Worm (Caenorhabditis elegans): ENCODE measurements around the gene C24H10.4.

The C24H10.4 gene

DNA sequence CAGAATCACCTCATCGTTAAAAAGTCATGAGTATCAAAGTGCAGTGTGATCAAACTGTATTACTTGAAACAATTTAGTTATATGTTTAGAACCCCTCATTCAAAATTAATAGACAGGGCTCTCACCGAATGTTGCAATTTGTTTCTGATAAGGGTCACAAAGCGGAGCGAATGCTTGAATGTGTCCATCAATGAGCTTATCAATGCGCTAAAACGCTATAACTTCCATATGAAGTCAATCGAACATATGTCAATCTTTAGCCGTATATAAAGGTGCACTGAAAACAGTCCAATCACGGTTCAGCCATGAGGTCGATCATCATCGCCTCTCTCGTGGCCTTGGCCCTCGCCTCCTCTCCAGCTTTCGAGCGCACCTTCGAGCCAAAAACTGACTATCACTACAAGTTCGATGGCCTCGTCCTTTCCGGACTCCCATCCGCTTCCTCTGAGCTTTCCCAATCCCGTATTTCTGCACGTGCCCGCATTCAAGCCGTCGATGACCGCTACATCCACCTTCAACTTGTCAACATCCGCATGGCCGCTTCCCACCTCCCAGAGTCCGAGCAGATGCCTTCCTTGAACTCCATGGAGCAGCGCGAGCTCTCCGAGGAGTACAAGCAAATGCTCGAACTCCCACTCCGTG is 41.8 kb upstream of the C24H10.4 start, which contains the start of gene vit-2 (continued):
- TF ChIP-seq dox-1 (GFP tag; IDR thresholded peaks at IDR 0.05), result peak; percentile 60
- TF ChIP-seq atf-7 (tag; optimal IDR thresholded peaks at IDR 0.05), result peak; percentile 45
- TF ChIP-seq hsf-1 (GFP tag; IDR thresholded peaks at IDR 0.05), result no peak
- no peak for TF ChIP-seq rec-8 (tag; optimal IDR thresholded peaks at IDR 0.05)
- TF ChIP-seq ceh-40 (GFP tag; IDR thresholded peaks at IDR 0.05), result no peak
- no peak for TF ChIP-seq madf-3 (GFP tag; IDR thresholded peaks at IDR 0.05)
- TF ChIP-seq mxl-1 (tag; optimal IDR thresholded peaks at IDR 0.05), result no peak
- peak; percentile 79 for TF ChIP-seq nhr-80 (tag; optimal IDR thresholded peaks at IDR 0.05)
- no peak for TF ChIP-seq ama-1 (optimal IDR thresholded peaks at IDR 0.05)
- no peak for TF ChIP-seq ama-1 (GFP tag; optimal IDR thresholded peaks at IDR 0.05)
- TF ChIP-seq F52B5.7 (tag; optimal IDR thresholded peaks at IDR 0.05), result no peak
- TF ChIP-seq pbrm-1 (GFP tag; IDR thresholded peaks at IDR 0.05), result peak; percentile 48; the same call in 1 of the 2 replicates
- TF ChIP-seq unc-130 (GFP tag; optimal IDR thresholded peaks at IDR 0.05), result no peak
- TF ChIP-seq F57A8.1 (GFP tag; optimal IDR thresholded peaks at IDR 0.05), result no peak
- no peak for TF ChIP-seq nfya-1 (tag; optimal IDR thresholded peaks at IDR 0.05; ENCODE audit: borderline replicate concordance, insufficient read depth)
- TF ChIP-seq Y53F4B.3 (GFP tag; IDR thresholded peaks at IDR 0.05), result no peak
- TF ChIP-seq aptf-2 (GFP tag; conservative IDR thresholded peaks at IDR 0.05), result no peak
- TF ChIP-seq zfh-2 (GFP tag; conservative IDR thresholded peaks at IDR 0.05), result peak; percentile 76
- TF ChIP-seq ZK185.1 (tag; optimal IDR thresholded peaks at IDR 0.05; ENCODE audit: poor library complexity, severe bottlenecking), result no peak
- TF ChIP-seq attf-5 (GFP tag; optimal IDR thresholded peaks at IDR 0.05), result no peak
- TF ChIP-seq Y56A3A.18 (GFP tag; IDR thresholded peaks at IDR 0.05), result no peak
- no peak for TF ChIP-seq F22D6.2 (tag; optimal IDR thresholded peaks at IDR 0.05)
- no peak for TF ChIP-seq bed-2 (GFP tag; IDR thresholded peaks at IDR 0.05)
- TF ChIP-seq dpff-1 (tag; optimal IDR thresholded peaks at IDR 0.05), result no peak
- TF ChIP-seq somi-1 (GFP tag; optimal IDR thresholded peaks at IDR 0.05), result no peak
- no peak for TF ChIP-seq ceh-27 (GFP tag; optimal IDR thresholded peaks at IDR 0.05)
- TF ChIP-seq let-526 (GFP tag; IDR thresholded peaks at IDR 0.05), result peak; percentile 74; the same call in 1 of the 2 replicates
- peak; percentile 70 for TF ChIP-seq nhr-90 (tag; optimal IDR thresholded peaks at IDR 0.05)
- no peak for TF ChIP-seq attf-6 (GFP tag; IDR thresholded peaks at IDR 0.05)
- TF ChIP-seq ccch-3 (GFP tag; optimal IDR thresholded peaks at IDR 0.05), result no peak
- no peak for TF ChIP-seq snpc-1.1 (tag; optimal IDR thresholded peaks at IDR 0.05; ENCODE audit: insufficient read depth)
- TF ChIP-seq madf-6 (GFP tag; IDR thresholded peaks at IDR 0.05), result peak; percentile 30; the same call in 1 of the 2 replicates
- peak; percentile 7 for TF ChIP-seq ztf-26 (tag; optimal IDR thresholded peaks at IDR 0.05)
- TF ChIP-seq Y67H2A.10 (GFP tag; conservative IDR thresholded peaks at IDR 0.05), result no peak
- no peak for TF ChIP-seq snpc-3.4 (tag; optimal IDR thresholded peaks at IDR 0.05)
- TF ChIP-seq bed-1 (GFP tag; IDR thresholded peaks at IDR 0.05), result 0 out of 2 replicates have a peak, but pooled peaks have one; percentile 53
- no peak for TF ChIP-seq mes-4 (tag; optimal IDR thresholded peaks at IDR 0.05)
- no peak for TF ChIP-seq gei-17 (GFP tag; optimal IDR thresholded peaks at IDR 0.05)
- TF ChIP-seq F49E8.2 (tag; optimal IDR thresholded peaks at IDR 0.05; ENCODE audit: insufficient read depth), result no peak
- no peak for TF ChIP-seq ztf-6 (GFP tag; IDR thresholded peaks at IDR 0.05)
- no peak for TF ChIP-seq fkh-3 (tag; optimal IDR thresholded peaks at IDR 0.05)
- TF ChIP-seq lin-40 (tag; optimal IDR thresholded peaks at IDR 0.05), result peak; percentile 40
- TF ChIP-seq ets-4 (GFP tag; optimal IDR thresholded peaks at IDR 0.05), result peak; percentile 45
- peak; percentile 21 for TF ChIP-seq ztf-22 (GFP tag; optimal IDR thresholded peaks at IDR 0.05)
- no peak for TF ChIP-seq madf-8 (GFP tag; conservative IDR thresholded peaks at IDR 0.05)
- TF ChIP-seq tlf-1 (GFP tag; optimal IDR thresholded peaks at IDR 0.05), result no peak
- TF ChIP-seq ceh-100 (GFP tag; IDR thresholded peaks at IDR 0.05), result no peak
- no peak for TF ChIP-seq K11D2.4 (GFP tag; IDR thresholded peaks at IDR 0.05)

Data from whole organism, young adult.